Worm (Caenorhabditis elegans): ENCODE measurements around the gene W03F9.1.

- TF ChIP-seq ztf-23 (GFP tag; IDR thresholded peaks at IDR 0.05) (no peak), T22C8.4 (GFP tag; IDR thresholded peaks at IDR 0.05) (no peak)
Measured at ce11 chrV:152156-152555, 25.6 kb upstream of the W03F9.1 start.

Data from whole organism, midembryonic.